Fruit fly (Drosophila melanogaster) whole organism, embryonic: ENCODE results near the gene CG7789.
A peak's percentile ranks its signal among the peaks of the same experiment; 100 is the strongest.

Experiments used
- Ada2b ChIP-seq: fragments of 200-800 bp; sonication (Bioruptor generic); IDR thresholded peaks from 2 replicates; pipeline ENCODE4 v1.3.6; 2022; ENCODE audit warnings: missing biosample characterization, missing genetic modification characterization
- B-H2 ChIP-seq: fragments of 200-800 bp; sonication (Bioruptor generic); optimal IDR thresholded peaks from 2 replicates; lab custom pipeline; 2018; ENCODE audit warnings: missing biosample characterization, mild to moderate bottlenecking, missing genetic modification characterization
- BtbVII ChIP-seq: fragments of 200-800 bp; sonication (Bioruptor generic); optimal IDR thresholded peaks from 3 replicates; lab custom pipeline; 2017; ENCODE audit warnings: missing biosample characterization, mild to moderate bottlenecking, missing genetic modification characterization
- Bteb2 ChIP-seq: fragments of 200-800 bp; sonication (Bioruptor generic); optimal IDR thresholded peaks from 2 replicates; lab custom pipeline; 2016; ENCODE audit warnings: missing biosample characterization, missing genetic modification characterization
- CG10267 ChIP-seq: fragments of 200-800 bp; sonication (Bioruptor generic); optimal IDR thresholded peaks from 2 replicates; lab custom pipeline; 2018; ENCODE audit warnings: missing biosample characterization, mild to moderate bottlenecking, missing genetic modification characterization, moderate library complexity
- CG11504 ChIP-seq: fragments of 200-800 bp; sonication (Bioruptor generic); optimal IDR thresholded peaks from 3 replicates; lab custom pipeline; 2019; ENCODE audit warnings: missing biosample characterization, mild to moderate bottlenecking, missing genetic modification characterization, moderate library complexity
- CG14965 ChIP-seq: fragments of 200-800 bp; sonication (Bioruptor generic); optimal IDR thresholded peaks from 2 replicates; lab custom pipeline; 2016; ENCODE audit warnings: missing biosample characterization, missing genetic modification characterization, borderline replicate concordance
- CG15479 ChIP-seq: fragments of 200-800 bp; sonication (Bioruptor generic); optimal IDR thresholded peaks from 3 replicates; lab custom pipeline; 2019; ENCODE audit warnings: missing biosample characterization, mild to moderate bottlenecking, missing genetic modification characterization, moderate library complexity
- CG17385 ChIP-seq: fragments of 200-800 bp; sonication (Bioruptor generic); optimal IDR thresholded peaks from 3 replicates; lab custom pipeline; 2018; ENCODE audit warnings: missing biosample characterization, mild to moderate bottlenecking, missing genetic modification characterization
- CG18476 ChIP-seq: fragments of 200-800 bp; sonication (Bioruptor generic); optimal IDR thresholded peaks from 2 replicates; lab custom pipeline; 2016; ENCODE audit warnings: missing biosample characterization, mild to moderate bottlenecking, missing genetic modification characterization
- CG2678 ChIP-seq: fragments of 200-800 bp; sonication (Bioruptor generic); optimal IDR thresholded peaks from 3 replicates; lab custom pipeline; 2019; ENCODE audit warnings: missing biosample characterization, mild to moderate bottlenecking, missing genetic modification characterization, moderate library complexity
- CG32532 ChIP-seq: fragments of 200-800 bp; sonication (Bioruptor generic); IDR thresholded peaks from 2 replicates; pipeline ENCODE4 v1.3.6; 2022; ENCODE audit warnings: missing biosample characterization, missing genetic modification characterization
- CG3281 ChIP-seq: fragments of 200-800 bp; sonication (Bioruptor generic); optimal IDR thresholded peaks from 3 replicates; lab custom pipeline; 2017; ENCODE audit warnings: missing biosample characterization, mild to moderate bottlenecking, missing genetic modification characterization
- CG34376 ChIP-seq: fragments of 200-800 bp; sonication (Bioruptor generic); optimal IDR thresholded peaks from 2 replicates; lab custom pipeline; 2018; ENCODE audit warnings: missing biosample characterization, mild to moderate bottlenecking, missing genetic modification characterization
- CG4328 ChIP-seq: fragments of 200-800 bp; sonication (Bioruptor generic); optimal IDR thresholded peaks from 3 replicates; lab custom pipeline; 2017; ENCODE audit warnings: missing biosample characterization, missing genetic modification reagents, missing genetic modification characterization
- CG4404 ChIP-seq: fragments of 200-800 bp; sonication (Bioruptor generic); IDR thresholded peaks from 2 replicates; pipeline ENCODE4 v1.3.6; 2022; ENCODE audit warnings: missing biosample characterization, missing genetic modification characterization
- CG6254 ChIP-seq: fragments of 200-800 bp; sonication (Bioruptor generic); optimal IDR thresholded peaks from 3 replicates; lab custom pipeline; 2017; ENCODE audit warnings: mild to moderate bottlenecking, missing biosample characterization, missing genetic modification reagents, missing genetic modification characterization
- CG7839 ChIP-seq: fragments of 200-800 bp; sonication (Bioruptor generic); optimal IDR thresholded peaks from 3 replicates; lab custom pipeline; 2018; ENCODE audit warnings: missing biosample characterization, mild to moderate bottlenecking, missing genetic modification characterization, moderate library complexity
- CG9876 ChIP-seq: fragments of 200-800 bp; sonication (Bioruptor generic); optimal IDR thresholded peaks from 2 replicates; lab custom pipeline; 2016; ENCODE audit warnings: missing biosample characterization, missing genetic modification characterization
- Hand ChIP-seq: fragments of 200-800 bp; sonication (Bioruptor generic); optimal IDR thresholded peaks from 2 replicates; lab custom pipeline; 2017; ENCODE audit warnings: mild to moderate bottlenecking, missing biosample characterization, missing genetic modification reagents, missing genetic modification characterization
- Hr51 ChIP-seq, 2 experiments: fragments of 200-800 bp; sonication (Bioruptor generic); optimal IDR thresholded peaks; 2 replicates in 1 of 2; 3 replicates in 1 of 2; lab custom pipeline; 2016 to 2018; ENCODE audit warnings: missing biosample characterization in 2 of 2, missing genetic modification characterization in 2 of 2, mild to moderate bottlenecking in 1 of 2, moderate library complexity in 1 of 2
- Meics ChIP-seq: fragments of 200-800 bp; sonication (Bioruptor generic); optimal IDR thresholded peaks from 2 replicates; lab custom pipeline; 2017; ENCODE audit warnings: missing biosample characterization, mild to moderate bottlenecking, missing genetic modification characterization
- NFAT ChIP-seq: fragments of 200-800 bp; sonication (Bioruptor generic); IDR thresholded peaks from 2 replicates; pipeline ENCODE4 v1.3.6; 2022; ENCODE audit warnings: missing biosample characterization, missing genetic modification characterization
- Nf-YA ChIP-seq: fragments of 200-800 bp; sonication (Bioruptor generic); IDR thresholded peaks from 2 replicates; pipeline ENCODE4 v1.3.6; 2022; ENCODE audit warnings: missing biosample characterization, missing genetic modification characterization
- Nf-YB ChIP-seq: fragments of 200-800 bp; sonication (Bioruptor generic); optimal IDR thresholded peaks from 3 replicates; lab custom pipeline; 2019; ENCODE audit warnings: missing biosample characterization, mild to moderate bottlenecking, missing genetic modification characterization, moderate library complexity
- Nf-YC ChIP-seq: fragments of 200-800 bp; optimal IDR thresholded peaks from 3 replicates; lab custom pipeline; 2019; ENCODE audit warnings: missing biosample characterization, mild to moderate bottlenecking, missing genetic modification characterization, moderate library complexity
- Rfx ChIP-seq: fragments of 200-800 bp; sonication (Bioruptor generic); IDR thresholded peaks from 2 replicates; pipeline ENCODE4 v1.3.6; 2022; ENCODE audit warnings: missing biosample characterization, missing genetic modification characterization
- Scr ChIP-seq: fragments of 200-800 bp; sonication (Bioruptor generic); IDR thresholded peaks from 2 replicates; pipeline ENCODE4 v1.3.6; 2022; ENCODE audit warnings: missing biosample characterization, missing genetic modification characterization; ENCODE audit not compliant: partially characterized antibody
- Trl ChIP-seq, 3 experiments: fragments of >200 bp in 2 of 3; fragments of 200-800 bp in 1 of 3; sonication (Bioruptor generic) in 1 of 3; optimal IDR thresholded peaks; 2 replicates in 1 of 3; 3 replicates in 2 of 3; lab custom pipeline; 2016 to 2017; ENCODE audit warnings: missing biosample characterization in 1 of 3, missing genetic modification characterization in 1 of 3
- Usf ChIP-seq: fragments of 200-800 bp; sonication (Bioruptor generic); optimal IDR thresholded peaks from 2 replicates; lab custom pipeline; 2017; ENCODE audit warnings: missing genotype, missing biosample characterization, missing genetic modification characterization
- chif ChIP-seq, 2 experiments: fragments of 200-800 bp; sonication (Bioruptor generic); optimal IDR thresholded peaks; 3 replicates each; lab custom pipeline; 2016; ENCODE audit warnings: missing biosample characterization in 2 of 2, missing genetic modification characterization in 2 of 2
- fd64A ChIP-seq: fragments of 200-800 bp; sonication (Bioruptor generic); optimal IDR thresholded peaks from 3 replicates; lab custom pipeline; 2018; ENCODE audit warnings: missing biosample characterization, mild to moderate bottlenecking, missing genetic modification characterization
- fd96Cb ChIP-seq: fragments of 200-800 bp; sonication (Bioruptor generic); optimal IDR thresholded peaks from 2 replicates; lab custom pipeline; 2018; ENCODE audit warnings: missing biosample characterization, mild to moderate bottlenecking, missing genetic modification characterization, moderate library complexity
- gem ChIP-seq: fragments of 200-800 bp; sonication (Bioruptor generic); optimal IDR thresholded peaks from 2 replicates; lab custom pipeline; 2019; ENCODE audit warnings: missing biosample characterization, mild to moderate bottlenecking, missing genetic modification characterization, moderate library complexity
- grau ChIP-seq: fragments of 200-800 bp; optimal IDR thresholded peaks from 3 replicates; lab custom pipeline; 2019; ENCODE audit warnings: missing biosample characterization, mild to moderate bottlenecking, missing genetic modification characterization, moderate library complexity
- gsb ChIP-seq: fragments of 200-800 bp; sonication (Bioruptor generic); IDR thresholded peaks from 2 replicates; pipeline ENCODE4 v1.3.6; 2022; ENCODE audit warnings: missing biosample characterization, missing genetic modification characterization
- hkb ChIP-seq, 2 experiments: fragments of 200-800 bp in 1 of 2; fragments of >200 bp in 1 of 2; sonication (Bioruptor generic) in 1 of 2; IDR thresholded peaks in 1 of 2; optimal IDR thresholded peaks in 1 of 2; 2 replicates each; pipeline versions ENCODE4 v1.3.6 to Lab custom; 2017 to 2022; ENCODE audit warnings: missing biosample characterization in 1 of 2, missing genetic modification characterization in 1 of 2
- row ChIP-seq: fragments of 200-800 bp; sonication (Bioruptor generic); IDR thresholded peaks from 3 replicates; pipeline ENCODE4 v1.3.6; 2022; ENCODE audit warnings: missing biosample characterization, missing genetic modification characterization
- sd ChIP-seq: fragments of 200-800 bp; sonication (Bioruptor generic); optimal IDR thresholded peaks from 3 replicates; lab custom pipeline; 2018; ENCODE audit warnings: missing biosample characterization, mild to moderate bottlenecking, missing genetic modification characterization, moderate library complexity
- ssp ChIP-seq: fragments of 200-800 bp; sonication (Bioruptor generic); IDR thresholded peaks from 2 replicates; pipeline ENCODE4 v1.3.6; 2022; ENCODE audit warnings: missing biosample characterization, missing genetic modification characterization
- trem ChIP-seq: fragments of 200-800 bp; optimal IDR thresholded peaks from 3 replicates; lab custom pipeline; 2019; ENCODE audit warnings: missing biosample characterization, mild to moderate bottlenecking, missing genetic modification characterization, moderate library complexity
- twi ChIP-seq: fragments of 200-800 bp; optimal IDR thresholded peaks from 2 replicates; lab custom pipeline; 2019; ENCODE audit warnings: missing biosample characterization, mild to moderate bottlenecking, missing genetic modification characterization, moderate library complexity
- unpg ChIP-seq: fragments of 200-800 bp; sonication (Bioruptor generic); optimal IDR thresholded peaks from 3 replicates; lab custom pipeline; 2018; ENCODE audit warnings: missing biosample characterization, mild to moderate bottlenecking, missing genetic modification characterization, moderate library complexity
- usp ChIP-seq: fragments of >200 bp; optimal IDR thresholded peaks from 2 replicates; lab custom pipeline; 2017; ENCODE audit warnings: missing biosample characterization, missing genetic modification characterization
- zen ChIP-seq: fragments of 200-800 bp; sonication (Bioruptor generic); optimal IDR thresholded peaks from 3 replicates; lab custom pipeline; 2018; ENCODE audit warnings: missing biosample characterization, mild to moderate bottlenecking, missing genetic modification characterization, moderate library complexity

The CG7789 gene

dm6 chr3R:29758129-29758733 lies 44.8 kb upstream of the CG7789 start (continued):
- peak; percentile 33 for TF ChIP-seq CG7839

- peak; percentile 69 for TF ChIP-seq Nf-YC (tag; lab: Kevin White, UChicago)
- TF ChIP-seq Nf-YB (GFP tag; lab: Kevin White, UChicago) = peak; percentile 59
- TF ChIP-seq CG9876 (GFP tag; lab: Kevin White, UChicago) = no peak
- TF ChIP-seq sd (tag; lab: Kevin White, UChicago) = peak; percentile 52
Observed at dm6 chr3R:29758734-29759131, 44.3 kb upstream of the CG7789 start.

dm6 chr3R:29760042-29760441 lies 43.0 kb upstream of the CG7789 start:
- peak; percentile 50 for TF ChIP-seq row (GFP tag; lab: Robert Waterston, UW)
- TF ChIP-seq ssp (GFP tag; lab: Robert Waterston, UW) = no peak
- no peak for TF ChIP-seq Scr (GFP tag; lab: Robert Waterston, UW)
- TF ChIP-seq zen (tag; lab: Kevin White, UChicago) = no peak
- no peak for TF ChIP-seq chif (GFP tag; optimal IDR thresholded peaks at IDR 0.05; lab: Kevin White, UChicago)
- TF ChIP-seq fd96Cb (tag; lab: Kevin White, UChicago) = no peak
- peak; percentile 13 for TF ChIP-seq CG11504 (tag; lab: Kevin White, UChicago)
- TF ChIP-seq usp = no peak
- 0 out of 2 replicates have a peak, but pooled peaks have one; percentile 25 for TF ChIP-seq NFAT (GFP tag; lab: Robert Waterston, UW)
- TF ChIP-seq Hr51 (GFP tag; optimal IDR thresholded peaks at IDR 0.05; lab: Kevin White, UChicago) = no peak
- no peak for TF ChIP-seq CG3281 (GFP tag; lab: Kevin White, UChicago)
- no peak for TF ChIP-seq CG15479
- TF ChIP-seq Usf = no peak
- no peak for TF ChIP-seq Ada2b (GFP tag; lab: Robert Waterston, UW)
- TF ChIP-seq Meics (GFP tag; lab: Kevin White, UChicago) = peak; percentile 1
- no peak for TF ChIP-seq fd64A
- TF ChIP-seq twi (tag; lab: Kevin White, UChicago) = no peak
- TF ChIP-seq B-H2 (GFP tag; lab: Kevin White, UChicago) = no peak
- peak; percentile 26 for TF ChIP-seq grau (tag; lab: Kevin White, UChicago)
- TF ChIP-seq Nf-YA (GFP tag; lab: Robert Waterston, UW) = no peak
- TF ChIP-seq Hand (GFP tag; lab: Kevin White, UChicago) = no peak
- no peak for TF ChIP-seq CG17385 (GFP tag; lab: Kevin White, UChicago)
- no peak for TF ChIP-seq CG4404
- no peak for TF ChIP-seq CG34376 (GFP tag; lab: Kevin White, UChicago)
- no peak for TF ChIP-seq unpg (GFP tag; lab: Kevin White, UChicago)
- TF ChIP-seq CG10267 (tag; lab: Kevin White, UChicago) = no peak
- TF ChIP-seq gem (tag; lab: Kevin White, UChicago) = peak; percentile 11
- no peak for TF ChIP-seq CG18476 (GFP tag; lab: Kevin White, UChicago)
- TF ChIP-seq CG6254 = no peak
- TF ChIP-seq CG14965 (GFP tag; lab: Kevin White, UChicago) = no peak
- TF ChIP-seq hkb (optimal IDR thresholded peaks at IDR 0.05; lab: Kevin White, UChicago) = no peak
- TF ChIP-seq hkb (GFP tag; IDR thresholded peaks at IDR 0.05; lab: Robert Waterston, UW) = no peak
- no peak for TF ChIP-seq Bteb2 (GFP tag; lab: Kevin White, UChicago)
- no peak for TF ChIP-seq BtbVII (GFP tag; lab: Kevin White, UChicago)
- TF ChIP-seq Trl (optimal IDR thresholded peaks at IDR 0.05; lab: Kevin White, UChicago) = peak; percentile 28 to 57
- TF ChIP-seq Trl (GFP tag; optimal IDR thresholded peaks at IDR 0.05; lab: Kevin White, UChicago) = no peak
- TF ChIP-seq CG32532 (GFP tag; lab: Robert Waterston, UW) = peak; percentile 49; the same call in 1 of the 2 replicates
- no peak for TF ChIP-seq gsb (GFP tag; lab: Robert Waterston, UW)
- no peak for TF ChIP-seq trem (tag; lab: Kevin White, UChicago)
- TF ChIP-seq Rfx (GFP tag; lab: Robert Waterston, UW) = peak; percentile 21; the same call in 1 of the 2 replicates
- TF ChIP-seq CG4328 = no peak
- peak; percentile 6 for TF ChIP-seq CG2678 (tag; lab: Kevin White, UChicago)
